Fruit fly (Drosophila melanogaster) whole organism, adult: ENCODE data around the gene CG4766.

ENCODE experiments used
- CG11617 ChIP-seq: fragments of 200-800 bp; sonication (Bioruptor generic); optimal IDR thresholded peaks from 2 replicates; lab custom pipeline; 2017; ENCODE audit warnings: mild to moderate bottlenecking, missing biosample characterization, missing genetic modification reagents, missing genetic modification characterization
- CG33017 ChIP-seq: fragments of 200-800 bp; sonication (Bioruptor generic); optimal IDR thresholded peaks from 2 replicates; lab custom pipeline; 2018; ENCODE audit warnings: missing biosample characterization, mild to moderate bottlenecking, missing genetic modification characterization, moderate library complexity
- Hr96 ChIP-seq: fragments of 200-800 bp; sonication (Bioruptor generic); optimal IDR thresholded peaks from 2 replicates; lab custom pipeline; 2016; ENCODE audit warnings: missing biosample characterization, missing genetic modification characterization
- Mnt ChIP-seq: fragments of 200-800 bp; sonication (Bioruptor generic); optimal IDR thresholded peaks from 2 replicates; lab custom pipeline; 2016; ENCODE audit warnings: missing biosample characterization, mild to moderate bottlenecking, missing genetic modification characterization
- bab1 ChIP-seq: fragments of 200-800 bp; sonication (Bioruptor generic); optimal IDR thresholded peaks from 3 replicates; lab custom pipeline; 2019; ENCODE audit warnings: missing biosample characterization, mild to moderate bottlenecking, missing genetic modification characterization, moderate library complexity
- cic ChIP-seq: fragments of 200-800 bp; sonication (Bioruptor generic); optimal IDR thresholded peaks from 2 replicates; lab custom pipeline; 2017; ENCODE audit warnings: missing biosample characterization, mild to moderate bottlenecking, missing genetic modification characterization, moderate library complexity
- cnc ChIP-seq, 2 experiments: fragments of >200 bp; optimal IDR thresholded peaks; 2 replicates each; lab custom pipeline; 2017
- kay ChIP-seq: fragments of 200-800 bp; sonication (Bioruptor generic); peaks from one replicate; lab custom pipeline; 2016; ENCODE audit warnings: missing biosample characterization, missing genetic modification characterization, borderline replicate concordance
- toe ChIP-seq: fragments of 200-800 bp; sonication (Bioruptor generic); optimal IDR thresholded peaks from 2 replicates; lab custom pipeline; 2016; ENCODE audit warnings: missing biosample characterization, missing genetic modification characterization

DNA sequence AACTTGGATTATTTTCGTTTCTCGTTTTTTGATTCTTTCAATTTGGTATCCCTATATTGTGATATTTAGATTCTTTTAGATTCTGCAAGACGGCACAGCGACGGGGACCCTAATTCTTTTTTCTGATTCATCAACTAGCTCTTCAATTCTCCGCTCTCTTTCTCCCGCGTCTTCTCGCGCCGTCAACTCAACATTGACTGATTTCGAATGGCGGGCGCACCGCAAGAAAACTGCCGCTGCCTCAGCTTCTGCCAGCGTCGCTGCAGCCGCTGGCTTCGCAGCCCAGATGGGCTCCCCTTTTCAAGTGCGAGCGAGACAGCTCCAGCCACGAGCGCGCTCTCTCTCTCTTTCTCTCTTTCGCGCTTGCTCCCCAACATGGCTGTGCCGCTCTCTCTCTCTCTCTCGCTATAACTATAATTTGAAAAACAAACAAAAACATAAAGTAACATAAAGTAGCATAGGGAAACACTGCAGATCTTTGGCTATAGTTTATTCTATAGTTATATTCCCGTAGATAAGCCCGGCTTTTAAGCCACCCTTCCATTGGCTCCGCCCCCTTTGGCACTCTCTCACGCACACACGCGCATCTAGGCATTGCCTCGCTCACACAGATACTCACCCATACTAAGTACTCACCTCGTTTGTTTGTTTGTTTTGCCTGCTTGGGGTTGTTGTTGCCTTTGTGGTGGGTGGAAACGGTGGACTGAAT, 12.5 kb upstream of the CG4766 start, which contains the start of gene mab-21:
- TF ChIP-seq toe (GFP tag; lab: Kevin White, UChicago) (no peak), kay (no peak), cnc (optimal IDR thresholded peaks at IDR 0.05; lab: Kevin White, UChicago) (no peak), CG11617 (GFP tag; lab: Kevin White, UChicago) (no peak), Hr96 (GFP tag; lab: Kevin White, UChicago) (no peak), bab1 (no peak), CG33017 (tag; lab: Kevin White, UChicago) (no peak), cic (no peak), Mnt (GFP tag; lab: Kevin White, UChicago) (no peak)
